Fruit fly (Drosophila melanogaster) whole organism, wandering third instar larva: ENCODE results near the gene CG4073.

ENCODE experiments used
- CG32264 ChIP-seq: fragments of 200-800 bp; sonication (Bioruptor generic); optimal IDR thresholded peaks from 2 replicates; lab custom pipeline; 2016; ENCODE audit warnings: missing biosample characterization, missing genetic modification characterization
- CG9705 ChIP-seq: fragments of 200-800 bp; sonication (Bioruptor generic); optimal IDR thresholded peaks from 2 replicates; lab custom pipeline; 2018; ENCODE audit warnings: missing biosample characterization, mild to moderate bottlenecking, missing genetic modification characterization
- Dfd ChIP-seq: fragments of >200 bp; optimal IDR thresholded peaks from 2 replicates; lab custom pipeline; 2017; ENCODE audit warnings: missing biosample characterization, missing genetic modification characterization
- Dif ChIP-seq: fragments of 200-275, 200-300 bp; sonication (Bioruptor generic); optimal IDR thresholded peaks from 2 replicates; lab custom pipeline; 2018; ENCODE audit warnings: missing biosample characterization, missing genetic modification characterization; ENCODE audit not compliant: partially characterized antibody
- N ChIP-seq: fragments of >200 bp; optimal IDR thresholded peaks from 2 replicates; lab custom pipeline; 2018; ENCODE audit warnings: missing biosample characterization, missing external identifiers, missing genetic modification characterization
- OdsH ChIP-seq: fragments of 200-800 bp; sonication (Bioruptor generic); optimal IDR thresholded peaks from 2 replicates; lab custom pipeline; 2016; ENCODE audit warnings: missing biosample characterization, mild to moderate bottlenecking, missing genetic modification characterization
- Rel ChIP-seq, 2 experiments: fragments of 200-800 bp; sonication (Bioruptor generic) in 1 of 2; optimal IDR thresholded peaks; 2 replicates in 1 of 2; 3 replicates in 1 of 2; lab custom pipeline; 2016 to 2019; ENCODE audit warnings: mild to moderate bottlenecking in 2 of 2, missing biosample characterization in 2 of 2, missing genetic modification characterization in 2 of 2, moderate library complexity in 1 of 2
- dsf ChIP-seq: sonication (Bioruptor generic); optimal IDR thresholded peaks from 2 replicates; lab custom pipeline; 2016; ENCODE audit warnings: missing biosample characterization, missing genetic modification characterization, borderline replicate concordance
- h ChIP-seq: fragments of 200-800 bp; sonication (Bioruptor generic); optimal IDR thresholded peaks from 3 replicates; lab custom pipeline; 2016; ENCODE audit warnings: missing biosample characterization, mild to moderate bottlenecking, missing genetic modification characterization
- lola ChIP-seq: fragments of >200 bp; optimal IDR thresholded peaks from 2 replicates; lab custom pipeline; 2017; ENCODE audit warnings: missing biosample characterization, missing genetic modification characterization
- psq ChIP-seq: fragments of 200-800 bp; sonication (Bioruptor generic); optimal IDR thresholded peaks from 3 replicates; lab custom pipeline; 2017; ENCODE audit warnings: missing biosample characterization, mild to moderate bottlenecking, missing genetic modification characterization, moderate library complexity
- rgr ChIP-seq: fragments of 200-800 bp; sonication (Bioruptor generic); optimal IDR thresholded peaks from 3 replicates; lab custom pipeline; 2016; ENCODE audit warnings: missing biosample characterization, mild to moderate bottlenecking, missing genetic modification characterization
- sage ChIP-seq: fragments of 200-800 bp; sonication (Bioruptor generic); optimal IDR thresholded peaks from 2 replicates; lab custom pipeline; 2016; ENCODE audit warnings: missing biosample characterization, mild to moderate bottlenecking, missing genetic modification characterization
- tai ChIP-seq: sonication (Bioruptor generic); optimal IDR thresholded peaks from 2 replicates; lab custom pipeline; 2016; ENCODE audit warnings: missing biosample characterization, missing genetic modification characterization

- no peak for TF ChIP-seq h
- TF ChIP-seq lola = no peak
- no peak for TF ChIP-seq psq (GFP tag; lab: Kevin White, UChicago)
- no peak for TF ChIP-seq rgr
- peak; percentile 27 for TF ChIP-seq tai (GFP tag; lab: Kevin White, UChicago)
- no peak for TF ChIP-seq dsf
- no peak for TF ChIP-seq Dfd (GFP tag; lab: Kevin White, UChicago)
- no peak for TF ChIP-seq OdsH (GFP tag; lab: Kevin White, UChicago)
- TF ChIP-seq sage (GFP tag; lab: Kevin White, UChicago) = no peak
- TF ChIP-seq CG9705 = no peak
- TF ChIP-seq N (GFP tag; lab: Kevin White, UChicago) = peak; percentile 44
- no peak for TF ChIP-seq Dif (GFP tag; lab: Kevin White, UChicago)
- TF ChIP-seq Rel (GFP tag; optimal IDR thresholded peaks at IDR 0.05; lab: Kevin White, UChicago) = no peak
- no peak for TF ChIP-seq Rel (tag; optimal IDR thresholded peaks at IDR 0.05; lab: Kevin White, UChicago)
- no peak for TF ChIP-seq CG32264 (GFP tag; lab: Kevin White, UChicago)
Measured at dm6 chr3R:10677245-10677902, 37.2 kb upstream of the CG4073 start, which contains the start of gene CG6465.
